Fruit fly (Drosophila melanogaster): ENCODE data around the gene SmB.
A peak's percentile ranks its signal among the peaks of the same experiment; 100 is the strongest.

The SmB gene

DNA sequence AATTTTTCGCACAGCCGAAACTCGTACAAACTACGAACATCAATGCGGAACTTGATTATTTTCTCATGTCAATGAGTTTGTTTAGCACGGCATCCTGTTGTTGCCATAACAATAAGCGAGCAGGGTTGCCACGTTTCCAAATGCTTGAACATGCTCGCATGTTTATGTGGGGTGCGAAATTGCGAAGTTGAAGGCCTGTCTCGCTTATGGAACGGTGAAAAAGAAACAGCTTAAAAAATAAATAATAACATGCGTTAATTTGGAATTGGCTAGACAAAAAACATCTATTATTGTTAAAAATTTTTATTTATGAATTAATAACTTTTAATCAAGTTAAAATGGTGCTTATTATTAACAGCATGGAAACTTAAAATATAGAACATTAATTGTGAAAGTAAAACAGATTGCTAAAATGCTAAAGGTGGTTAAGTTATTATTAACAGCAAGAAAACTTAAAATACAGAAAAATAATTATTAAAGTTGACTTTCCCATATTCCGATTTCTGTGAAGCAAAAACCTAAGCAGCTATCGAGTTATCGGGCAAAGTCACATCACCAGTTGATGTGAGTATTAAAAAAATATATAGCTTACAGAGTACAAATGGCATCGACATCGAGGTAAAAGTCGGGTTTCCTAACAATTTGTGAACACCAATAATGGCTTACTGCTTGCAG lies 4.5 kb upstream of the SmB start, which contains the start of the genes Bug22 and TfIIB (continued):
- peak in 1 of 2 experiments; percentile 37 for TF ChIP-seq insv (GFP tag; optimal IDR thresholded peaks at IDR 0.05)
- no peak for TF ChIP-seq CG15269 (tag; optimal IDR thresholded peaks at IDR 0.05)
- TF ChIP-seq E2f1 (GFP tag; IDR thresholded peaks at IDR 0.05) = 0 out of 2 replicates have a peak, but pooled peaks have one; percentile 12
- TF ChIP-seq CG6272 (GFP tag; IDR thresholded peaks at IDR 0.05) = peak; percentile 41; the same call in 1 of the 2 replicates
- peak; percentile 19; the same call in 1 of the 2 replicates for TF ChIP-seq Ravus (GFP tag; IDR thresholded peaks at IDR 0.05)
- TF ChIP-seq CG16813 (GFP tag; IDR thresholded peaks at IDR 0.05; ENCODE audit: partially characterized antibody) = 0 out of 3 replicates have a peak, but pooled peaks have one; percentile 36
- TF ChIP-seq ham (GFP tag; IDR thresholded peaks at IDR 0.05) = no peak
- TF ChIP-seq CG17612 (GFP tag; IDR thresholded peaks at IDR 0.05) = no peak
- no peak for TF ChIP-seq prd (optimal IDR thresholded peaks at IDR 0.05)
- TF ChIP-seq prd (GFP tag; IDR thresholded peaks at IDR 0.05) = peak; percentile 68; the same call in 2 of the 3 replicates
- TF ChIP-seq CG1529 (GFP tag; optimal IDR thresholded peaks at IDR 0.05) = peak; percentile 6
- TF ChIP-seq Drgx (GFP tag; IDR thresholded peaks at IDR 0.05) = peak; percentile 51; the same call in 1 of the 2 replicates
- TF ChIP-seq Lhr (GFP tag; optimal IDR thresholded peaks at IDR 0.05) = peak; percentile 26
- peak; percentile 37 for TF ChIP-seq crc (GFP tag; optimal IDR thresholded peaks at IDR 0.05)
- no peak; the same call in 1 of the 2 replicates for TF ChIP-seq lmd (GFP tag; IDR thresholded peaks at IDR 0.05)
- peak; percentile 58 for TF ChIP-seq ftz-f1 (GFP tag; optimal IDR thresholded peaks at IDR 0.05)
- TF ChIP-seq Oli (tag; optimal IDR thresholded peaks at IDR 0.05) = no peak
- TF ChIP-seq CG5180 (GFP tag; optimal IDR thresholded peaks at IDR 0.05) = no peak
- TF ChIP-seq CG2712 (tag; optimal IDR thresholded peaks at IDR 0.05) = peak; percentile 77
- TF ChIP-seq CG8388 (GFP tag; optimal IDR thresholded peaks at IDR 0.05) = peak; percentile 45
- TF ChIP-seq Jarid2 (GFP tag; optimal IDR thresholded peaks at IDR 0.05) = no peak
- no peak for TF ChIP-seq bigmax (GFP tag; optimal IDR thresholded peaks at IDR 0.05)
- peak; percentile 94 for TF ChIP-seq CG11723 (GFP tag; optimal IDR thresholded peaks at IDR 0.05)
- no peak for TF ChIP-seq kah (GFP tag; optimal IDR thresholded peaks at IDR 0.05)
- peak; percentile 40 for TF ChIP-seq Rx (GFP tag; IDR thresholded peaks at IDR 0.05)
- no peak for TF ChIP-seq Trl (optimal IDR thresholded peaks at IDR 0.05)
- TF ChIP-seq Trl (GFP tag; optimal IDR thresholded peaks at IDR 0.05) = peak; percentile 54
- peak; percentile 66 for TF ChIP-seq CG1233 (GFP tag; optimal IDR thresholded peaks at IDR 0.05)
- no peak for TF ChIP-seq CG10565 (GFP tag; optimal IDR thresholded peaks at IDR 0.05)
- no peak for TF ChIP-seq gt (GFP tag; IDR thresholded peaks at IDR 0.05)
- no peak for TF ChIP-seq Scr (GFP tag; IDR thresholded peaks at IDR 0.05; ENCODE audit: partially characterized antibody)
- peak; percentile 58 for TF ChIP-seq HLH3B (GFP tag; IDR thresholded peaks at IDR 0.05)
- no peak for TF ChIP-seq CG11696 (GFP tag; IDR thresholded peaks at IDR 0.05)
- no peak for TF ChIP-seq fd64A (GFP tag; optimal IDR thresholded peaks at IDR 0.05)
- peak; percentile 26 for TF ChIP-seq CG4282 (GFP tag; optimal IDR thresholded peaks at IDR 0.05)
- TF ChIP-seq ash1 (GFP tag; optimal IDR thresholded peaks at IDR 0.05) = no peak
- no peak for TF ChIP-seq CG11398 (GFP tag; optimal IDR thresholded peaks at IDR 0.05)
- TF ChIP-seq cwo (GFP tag; optimal IDR thresholded peaks at IDR 0.05) = no peak
- no peak for TF ChIP-seq CG2129 (GFP tag; IDR thresholded peaks at IDR 0.05; ENCODE audit: partially characterized antibody)
- TF ChIP-seq luna (GFP tag; optimal IDR thresholded peaks at IDR 0.05) = no peak
- peak; percentile 66; the same call in 2 of the 3 replicates for TF ChIP-seq Aef1 (GFP tag; IDR thresholded peaks at IDR 0.05)
- TF ChIP-seq Nf-YA (GFP tag; IDR thresholded peaks at IDR 0.05) = no peak
- no peak for TF ChIP-seq D (optimal IDR thresholded peaks at IDR 0.05)
- peak; percentile 23 for TF ChIP-seq D (GFP tag; optimal IDR thresholded peaks at IDR 0.05)
- TF ChIP-seq CG11093 (GFP tag; IDR thresholded peaks at IDR 0.05) = peak; percentile 29; the same call in 1 of the 3 replicates
- TF ChIP-seq CG3065 (GFP tag; optimal IDR thresholded peaks at IDR 0.05) = peak; percentile 12
- TF ChIP-seq CG2202 (tag; optimal IDR thresholded peaks at IDR 0.05) = peak; percentile 21
- peak; percentile 66 for TF ChIP-seq bab2 (GFP tag; optimal IDR thresholded peaks at IDR 0.05)
- TF ChIP-seq fd102C (GFP tag; optimal IDR thresholded peaks at IDR 0.05) = no peak
- TF ChIP-seq fd96Cb (tag; optimal IDR thresholded peaks at IDR 0.05) = peak; percentile 29
